Fruit fly (Drosophila melanogaster) whole organism, embryonic: ENCODE results near the gene CG9799.
A peak's percentile ranks its signal among the peaks of the same experiment; 100 is the strongest.

Source experiments
- Adf1 ChIP-seq: fragments of 200-800 bp; sonication (Bioruptor generic); IDR thresholded peaks from 2 replicates; pipeline ENCODE4 v1.3.6; 2022; ENCODE audit warnings: missing biosample characterization, missing genetic modification characterization
- Bgb ChIP-seq: fragments of 200-800 bp; sonication (Bioruptor generic); IDR thresholded peaks from 2 replicates; pipeline ENCODE4 v1.3.6; 2022; ENCODE audit warnings: missing biosample characterization, missing genetic modification characterization; ENCODE audit not compliant: partially characterized antibody
- BtbVII ChIP-seq: fragments of 200-800 bp; sonication (Bioruptor generic); optimal IDR thresholded peaks from 3 replicates; lab custom pipeline; 2017; ENCODE audit warnings: missing biosample characterization, mild to moderate bottlenecking, missing genetic modification characterization
- C15 ChIP-seq: fragments of 200-800 bp; sonication (Bioruptor generic); IDR thresholded peaks from 3 replicates; pipeline ENCODE4 v1.3.6; 2022; ENCODE audit warnings: missing biosample characterization, missing genetic modification characterization
- CG10321 ChIP-seq: fragments of 200-800 bp; sonication (Bioruptor generic); IDR thresholded peaks from 2 replicates; pipeline ENCODE4 v1.3.6; 2022; ENCODE audit warnings: missing biosample characterization, missing genetic modification characterization
- CG10959 ChIP-seq: fragments of 200-800 bp; sonication (Bioruptor generic); IDR thresholded peaks from 2 replicates; pipeline ENCODE4 v1.3.6; 2022; ENCODE audit warnings: missing biosample characterization, missing genetic modification characterization
- CG13624 ChIP-seq: fragments of 200-800 bp; sonication (Bioruptor generic); optimal IDR thresholded peaks from 2 replicates; lab custom pipeline; 2016; ENCODE audit warnings: missing biosample characterization, missing genetic modification characterization
- CG14050 ChIP-seq: fragments of 200-800 bp; sonication (Bioruptor generic); IDR thresholded peaks from 3 replicates; pipeline ENCODE4 v1.3.6; 2022; ENCODE audit warnings: missing biosample characterization, missing genetic modification characterization
- CG14667 ChIP-seq: fragments of 200-800 bp; sonication (Bioruptor generic); IDR thresholded peaks from 2 replicates; pipeline ENCODE4 v1.3.6; 2022; ENCODE audit warnings: missing biosample characterization, missing genetic modification characterization
- CG17802 ChIP-seq: fragments of 200-800 bp; sonication (Bioruptor generic); optimal IDR thresholded peaks from 2 replicates; lab custom pipeline; 2018; ENCODE audit warnings: missing biosample characterization, mild to moderate bottlenecking, missing genetic modification characterization, moderate library complexity
- CG17829 ChIP-seq: fragments of 200-800 bp; optimal IDR thresholded peaks from 2 replicates; lab custom pipeline; 2019; ENCODE audit warnings: missing biosample characterization, mild to moderate bottlenecking, missing genetic modification characterization, moderate library complexity
- CG18599 ChIP-seq: fragments of 200-800 bp; sonication (Bioruptor generic); optimal IDR thresholded peaks from 3 replicates; lab custom pipeline; 2017; ENCODE audit warnings: missing biosample characterization, missing genetic modification characterization, mild to moderate bottlenecking, moderate library complexity, missing genetic modification reagents
- CG2678 ChIP-seq: fragments of 200-800 bp; sonication (Bioruptor generic); optimal IDR thresholded peaks from 3 replicates; lab custom pipeline; 2019; ENCODE audit warnings: missing biosample characterization, mild to moderate bottlenecking, missing genetic modification characterization, moderate library complexity
- CG31224 ChIP-seq: fragments of 200-800 bp; sonication (Bioruptor generic); IDR thresholded peaks from 2 replicates; pipeline ENCODE4 v1.3.6; 2022; ENCODE audit warnings: missing biosample characterization, missing genetic modification characterization
- CG3995 ChIP-seq: fragments of 200-800 bp; sonication (Bioruptor generic); optimal IDR thresholded peaks from 3 replicates; lab custom pipeline; 2016; ENCODE audit warnings: missing biosample characterization, missing genetic modification characterization
- CG4328 ChIP-seq: fragments of 200-800 bp; sonication (Bioruptor generic); optimal IDR thresholded peaks from 3 replicates; lab custom pipeline; 2017; ENCODE audit warnings: missing biosample characterization, missing genetic modification reagents, missing genetic modification characterization
- CG6272 ChIP-seq: fragments of 200-800 bp; sonication (Bioruptor generic); IDR thresholded peaks from 2 replicates; pipeline ENCODE4 v1.3.6; 2022; ENCODE audit warnings: missing biosample characterization, missing genetic modification characterization
- CG7928 ChIP-seq: fragments of 200-800 bp; sonication (Bioruptor generic); optimal IDR thresholded peaks from 2 replicates; lab custom pipeline; 2017; ENCODE audit warnings: missing biosample characterization, mild to moderate bottlenecking, missing genetic modification characterization
- CG9215 ChIP-seq: fragments of 200-800 bp; sonication (Bioruptor generic); IDR thresholded peaks from 2 replicates; pipeline ENCODE4 v1.3.6; 2022; ENCODE audit warnings: missing biosample characterization, missing genetic modification characterization
- CG9932 ChIP-seq: fragments of 200-800 bp; sonication (Bioruptor generic); IDR thresholded peaks from 2 replicates; pipeline ENCODE4 v1.3.6; 2022; ENCODE audit warnings: missing biosample characterization, missing genetic modification characterization
- CTCF ChIP-seq: fragments of 200-800 bp; sonication (Bioruptor generic); optimal IDR thresholded peaks from 2 replicates; lab custom pipeline; 2017; ENCODE audit warnings: missing biosample characterization, mild to moderate bottlenecking, missing genetic modification characterization, moderate library complexity
- D ChIP-seq, 2 experiments: fragments of 200-800 bp in 1 of 2; fragments of >200 bp in 1 of 2; sonication (Bioruptor generic) in 1 of 2; optimal IDR thresholded peaks; 2 replicates in 1 of 2; 3 replicates in 1 of 2; lab custom pipeline; 2017; ENCODE audit warnings: mild to moderate bottlenecking in 1 of 2, missing biosample characterization in 1 of 2, missing genetic modification characterization in 1 of 2, missing genetic modification reagents in 1 of 2
- Dip2 ChIP-seq: fragments of 200-800 bp; sonication (Bioruptor generic); IDR thresholded peaks from 2 replicates; pipeline ENCODE4 v1.3.6; 2022; ENCODE audit warnings: missing biosample characterization, missing genetic modification characterization
- ERR ChIP-seq: fragments of 200-800 bp; sonication (Bioruptor generic); optimal IDR thresholded peaks from 2 replicates; lab custom pipeline; 2016; ENCODE audit warnings: missing biosample characterization, missing genetic modification characterization
- H15 ChIP-seq: fragments of 200-800 bp; sonication (Bioruptor generic); IDR thresholded peaks from 3 replicates; pipeline ENCODE4 v1.3.6; 2022; ENCODE audit warnings: missing biosample characterization, missing genetic modification characterization
- Hr51 ChIP-seq, 2 experiments: fragments of 200-800 bp; sonication (Bioruptor generic); optimal IDR thresholded peaks; 2 replicates in 1 of 2; 3 replicates in 1 of 2; lab custom pipeline; 2016 to 2018; ENCODE audit warnings: missing biosample characterization in 2 of 2, missing genetic modification characterization in 2 of 2, mild to moderate bottlenecking in 1 of 2, moderate library complexity in 1 of 2
- Jarid2 ChIP-seq: fragments of 200-800 bp; sonication (Bioruptor generic); optimal IDR thresholded peaks from 3 replicates; lab custom pipeline; 2017; ENCODE audit warnings: mild to moderate bottlenecking, missing biosample characterization, missing genetic modification reagents, missing genetic modification characterization
- Lim3 ChIP-seq: fragments of 200-800 bp; sonication (Bioruptor generic); IDR thresholded peaks from 2 replicates; pipeline ENCODE4 v1.3.6; 2022; ENCODE audit warnings: missing biosample characterization, missing genetic modification characterization
- NFAT ChIP-seq: fragments of 200-800 bp; sonication (Bioruptor generic); IDR thresholded peaks from 2 replicates; pipeline ENCODE4 v1.3.6; 2022; ENCODE audit warnings: missing biosample characterization, missing genetic modification characterization
- Sry-β ChIP-seq: fragments of 200-800 bp; sonication (Bioruptor generic); optimal IDR thresholded peaks from 2 replicates; lab custom pipeline; 2018; ENCODE audit warnings: missing biosample characterization, mild to moderate bottlenecking, missing genetic modification characterization, moderate library complexity
- Stat92E ChIP-seq, 3 experiments: fragments of >200 bp in 2 of 3; fragments of 200-800 bp in 1 of 3; sonication (Bioruptor generic) in 1 of 3; optimal IDR thresholded peaks; 2 replicates each; lab custom pipeline; 2017 to 2019; ENCODE audit warnings: missing biosample characterization in 3 of 3, missing genetic modification characterization in 3 of 3, mild to moderate bottlenecking in 1 of 3, moderate library complexity in 1 of 3
- bcd ChIP-seq: fragments of 200-800 bp; sonication (Bioruptor generic); optimal IDR thresholded peaks from 2 replicates; lab custom pipeline; 2017; ENCODE audit warnings: missing biosample characterization, mild to moderate bottlenecking, missing genetic modification characterization
- br ChIP-seq: fragments of >200 bp; optimal IDR thresholded peaks from 2 replicates; lab custom pipeline; 2017
- bsh ChIP-seq, 2 experiments: fragments of 200-800 bp; sonication (Bioruptor generic); optimal IDR thresholded peaks; 2 replicates each; lab custom pipeline; 2017 to 2018; ENCODE audit warnings: mild to moderate bottlenecking in 2 of 2, missing biosample characterization in 2 of 2, missing genetic modification characterization in 2 of 2, moderate library complexity in 1 of 2
- cg ChIP-seq: fragments of 200-800 bp; sonication (Bioruptor generic); optimal IDR thresholded peaks from 3 replicates; lab custom pipeline; 2019; ENCODE audit warnings: missing biosample characterization, mild to moderate bottlenecking, missing genetic modification characterization, moderate library complexity
- disco-r ChIP-seq: fragments of 200-800 bp; sonication (Bioruptor generic); optimal IDR thresholded peaks from 2 replicates; lab custom pipeline; 2016; ENCODE audit warnings: missing biosample characterization, missing genetic modification characterization
- esg ChIP-seq: fragments of 200-800 bp; sonication (Bioruptor generic); conservative IDR thresholded peaks from 2 replicates; pipeline ENCODE4 v1.3.6; 2022; ENCODE audit warnings: missing biosample characterization, missing genetic modification characterization
- grau ChIP-seq: fragments of 200-800 bp; optimal IDR thresholded peaks from 3 replicates; lab custom pipeline; 2019; ENCODE audit warnings: missing biosample characterization, mild to moderate bottlenecking, missing genetic modification characterization, moderate library complexity
- h ChIP-seq: fragments of >200 bp; optimal IDR thresholded peaks from 2 replicates; lab custom pipeline; 2017
- hkb ChIP-seq, 2 experiments: fragments of 200-800 bp in 1 of 2; fragments of >200 bp in 1 of 2; sonication (Bioruptor generic) in 1 of 2; IDR thresholded peaks in 1 of 2; optimal IDR thresholded peaks in 1 of 2; 2 replicates each; pipeline versions ENCODE4 v1.3.6 to Lab custom; 2017 to 2022; ENCODE audit warnings: missing biosample characterization in 1 of 2, missing genetic modification characterization in 1 of 2
- lab ChIP-seq: fragments of 200-800 bp; sonication (Bioruptor generic); optimal IDR thresholded peaks from 3 replicates; lab custom pipeline; 2017; ENCODE audit warnings: missing biosample characterization, missing genetic modification characterization, mild to moderate bottlenecking, moderate library complexity, missing genetic modification reagents
- lov ChIP-seq, 2 experiments: fragments of 200-800 bp in 1 of 2; fragments of >200 bp in 1 of 2; sonication (Bioruptor generic) in 1 of 2; IDR thresholded peaks in 1 of 2; optimal IDR thresholded peaks in 1 of 2; 2 replicates in 1 of 2; 3 replicates in 1 of 2; pipeline versions ENCODE4 v1.3.6 to Lab custom; 2017 to 2022; ENCODE audit warnings: missing biosample characterization in 1 of 2, missing genetic modification characterization in 1 of 2
- phol ChIP-seq: fragments of 200-800 bp; sonication (Bioruptor generic); optimal IDR thresholded peaks from 3 replicates; lab custom pipeline; 2018; ENCODE audit warnings: missing biosample characterization, mild to moderate bottlenecking, missing genetic modification characterization, moderate library complexity
- sd ChIP-seq: fragments of 200-800 bp; sonication (Bioruptor generic); optimal IDR thresholded peaks from 3 replicates; lab custom pipeline; 2018; ENCODE audit warnings: missing biosample characterization, mild to moderate bottlenecking, missing genetic modification characterization, moderate library complexity
- sisA ChIP-seq: fragments of 200-800 bp; sonication (Bioruptor generic); IDR thresholded peaks from 2 replicates; pipeline ENCODE4 v1.3.6; 2022; ENCODE audit warnings: missing biosample characterization, missing genetic modification characterization
- tio ChIP-seq: fragments of 200-800 bp; sonication (Bioruptor generic); optimal IDR thresholded peaks from 2 replicates; lab custom pipeline; 2017; ENCODE audit warnings: missing biosample characterization, missing genetic modification characterization, inconsistent platforms
- toy ChIP-seq: fragments of 200-800 bp; sonication (Bioruptor generic); IDR thresholded peaks from 2 replicates; pipeline ENCODE4 v1.3.6; 2022; ENCODE audit warnings: missing biosample characterization, missing genetic modification characterization
- yki ChIP-seq: fragments of >200 bp; optimal IDR thresholded peaks from 3 replicates; lab custom pipeline; 2018
- zf30C ChIP-seq: fragments of 200-800 bp; sonication (Bioruptor generic); optimal IDR thresholded peaks from 3 replicates; lab custom pipeline; 2018; ENCODE audit warnings: missing biosample characterization, mild to moderate bottlenecking, missing genetic modification characterization

The CG9799 gene

dm6 chr3R:13381744-13382435 is 6.6 kb downstream of the CG9799 start, which contains the start of the genes mRpS21 and Droj2 (continued):
- no peak for TF ChIP-seq toy (GFP tag; lab: Robert Waterston, UW)
- TF ChIP-seq tio (GFP tag; lab: Kevin White, UChicago), result no peak
- TF ChIP-seq CG9932 (GFP tag; lab: Robert Waterston, UW), result peak; percentile 77
- no peak for TF ChIP-seq sd
- no peak for TF ChIP-seq D (optimal IDR thresholded peaks at IDR 0.05; lab: Kevin White, UChicago)
- no peak for TF ChIP-seq D (GFP tag; optimal IDR thresholded peaks at IDR 0.05; lab: Kevin White, UChicago)
- TF ChIP-seq Jarid2 (GFP tag; lab: Kevin White, UChicago), result peak; percentile 29
- TF ChIP-seq BtbVII (GFP tag; lab: Kevin White, UChicago), result no peak
- TF ChIP-seq CG13624 (GFP tag; lab: Kevin White, UChicago), result peak; percentile 71
- peak; percentile 74 for TF ChIP-seq CG3995 (GFP tag; lab: Kevin White, UChicago)
- TF ChIP-seq h (lab: Kevin White, UChicago), result no peak
- peak; percentile 42 to 51 for TF ChIP-seq Hr51 (GFP tag; optimal IDR thresholded peaks at IDR 0.05; lab: Kevin White, UChicago)
- no peak for TF ChIP-seq cg (GFP tag; lab: Kevin White, UChicago)
- no peak; the same call in 1 of the 2 replicates for TF ChIP-seq CG9215 (GFP tag; lab: Robert Waterston, UW)
- TF ChIP-seq bcd (GFP tag; lab: Kevin White, UChicago), result peak; percentile 57
- TF ChIP-seq hkb (optimal IDR thresholded peaks at IDR 0.05; lab: Kevin White, UChicago), result peak; percentile 35
- TF ChIP-seq hkb (GFP tag; IDR thresholded peaks at IDR 0.05; lab: Robert Waterston, UW), result no peak; the same call in 1 of the 2 replicates
- TF ChIP-seq C15 (GFP tag; lab: Robert Waterston, UW), result no peak
- TF ChIP-seq CG18599, result no peak
- no peak for TF ChIP-seq CG14667 (GFP tag; lab: Robert Waterston, UW)
- peak; percentile 65 for TF ChIP-seq CG2678 (tag; lab: Kevin White, UChicago)
- 0 out of 3 replicates have a peak, but pooled peaks have one; percentile 27 for TF ChIP-seq H15
- TF ChIP-seq yki (lab: Kevin White, UChicago), result no peak
- TF ChIP-seq sisA (GFP tag; lab: Robert Waterston, UW), result 0 out of 2 replicates have a peak, but pooled peaks have one; percentile 39
- TF ChIP-seq ERR (GFP tag; lab: Kevin White, UChicago), result no peak
- peak in 1 of 3 experiments; percentile 63 for TF ChIP-seq Stat92E (GFP tag; optimal IDR thresholded peaks at IDR 0.05; lab: Kevin White, UChicago)
- no peak for TF ChIP-seq Lim3
- no peak for TF ChIP-seq CG14050 (GFP tag; lab: Robert Waterston, UW)
- TF ChIP-seq CG31224 (GFP tag; lab: Robert Waterston, UW), result peak; percentile 35; the same call in 1 of the 2 replicates
- TF ChIP-seq grau (tag; lab: Kevin White, UChicago), result peak; percentile 67
- no peak for TF ChIP-seq CG17802 (tag; lab: Kevin White, UChicago)
- TF ChIP-seq disco-r (GFP tag; lab: Kevin White, UChicago), result no peak
- peak; percentile 84 for TF ChIP-seq phol (tag; lab: Kevin White, UChicago)
- peak; percentile 89 for TF ChIP-seq CG7928 (GFP tag; lab: Kevin White, UChicago)
- no peak for TF ChIP-seq CG10959 (GFP tag; lab: Robert Waterston, UW)
- peak in 1 of 2 experiments; percentile 36 for TF ChIP-seq bsh (GFP tag; optimal IDR thresholded peaks at IDR 0.05; lab: Kevin White, UChicago)
- peak; percentile 23; the same call in 1 of the 2 replicates for TF ChIP-seq esg (GFP tag; lab: Robert Waterston, UW)
- peak; percentile 52 for TF ChIP-seq NFAT (GFP tag; lab: Robert Waterston, UW)
- no peak for TF ChIP-seq Sry-β (GFP tag; lab: Kevin White, UChicago)
- no peak for TF ChIP-seq br
- no peak for TF ChIP-seq lov (optimal IDR thresholded peaks at IDR 0.05; lab: Kevin White, UChicago)
- TF ChIP-seq lov (GFP tag; IDR thresholded peaks at IDR 0.05; lab: Robert Waterston, UW), result no peak
- TF ChIP-seq CG6272 (GFP tag; lab: Robert Waterston, UW), result peak; percentile 30; the same call in 1 of the 2 replicates
- TF ChIP-seq CG17829 (tag; lab: Kevin White, UChicago), result peak; percentile 89
- peak; percentile 21 for TF ChIP-seq CG4328 (GFP tag; lab: Kevin White, UChicago)
- TF ChIP-seq Adf1, result no peak
- no peak for TF ChIP-seq Dip2 (GFP tag; lab: Robert Waterston, UW)
- peak; percentile 44 for TF ChIP-seq lab (GFP tag; lab: Kevin White, UChicago)
- TF ChIP-seq CG10321, result no peak
- no peak for TF ChIP-seq zf30C (GFP tag; lab: Kevin White, UChicago)
- no peak for TF ChIP-seq Bgb (GFP tag; lab: Robert Waterston, UW)
- no peak for TF ChIP-seq CTCF (GFP tag; lab: Kevin White, UChicago)
